Fruit fly (Drosophila melanogaster) whole organism: ENCODE data around the gene rdog.

Experiments used
- CG8478 ChIP-seq: fragments of >200 bp; optimal IDR thresholded peaks from 2 replicates; lab custom pipeline; 2018; ENCODE audit warnings: inconsistent platforms
- Dll ChIP-seq: fragments of >200 bp; optimal IDR thresholded peaks from 2 replicates; lab custom pipeline; 2017
- EcR ChIP-seq, 2 experiments: fragments of >200 bp; optimal IDR thresholded peaks; 2 replicates each; lab custom pipeline; 2017; ENCODE audit warnings: missing biosample characterization in 2 of 2, missing genetic modification characterization in 2 of 2, missing genetic modification reagents in 2 of 2
- pan ChIP-seq: fragments of >200 bp; optimal IDR thresholded peaks from 2 replicates; lab custom pipeline; 2017
- psq ChIP-seq: fragments of >200 bp; optimal IDR thresholded peaks from 2 replicates; lab custom pipeline; 2017
- usp ChIP-seq: fragments of >200 bp; optimal IDR thresholded peaks from 2 replicates; lab custom pipeline; 2017; ENCODE audit warnings: missing biosample characterization, missing genetic modification characterization, mixed read lengths

The rdog gene

dm6 chr3R:29139767-29140755 lies 17.9 kb upstream of the rdog start:
- TF ChIP-seq CG8478 (no peak), usp (GFP tag; lab: Kevin White, UChicago) (no peak), Dll (no peak), pan (lab: Kevin White, UChicago) (no peak), EcR (GFP tag; optimal IDR thresholded peaks at IDR 0.05; lab: Kevin White, UChicago) (no peak), psq (no peak)

- TF ChIP-seq Dll: no peak
- TF ChIP-seq pan (lab: Kevin White, UChicago): no peak
- no peak for TF ChIP-seq psq
- TF ChIP-seq CG8478: no peak
- no peak for TF ChIP-seq usp (GFP tag; lab: Kevin White, UChicago)
- TF ChIP-seq EcR (GFP tag; optimal IDR thresholded peaks at IDR 0.05; lab: Kevin White, UChicago): no peak
Measured at dm6 chr3R:29146710-29147109, 11.2 kb upstream of the rdog start, which contains the start of gene CG14511. Gene CG14511, minus strand, starts transcription at chr3R:29146893.

dm6 chr3R:29148072-29148471 lies 9.8 kb upstream of the rdog start, which contains the start of the genes CG11882 and Pglym78:
Gene CG11882, minus strand, starts transcription at chr3R:29148172.
Gene Pglym78, plus strand, starts transcription at chr3R:29148248.
- TF ChIP-seq usp (GFP tag; lab: Kevin White, UChicago) (no peak), Dll (no peak), psq (no peak), CG8478 (no peak)

dm6 chr3R:29151621-29152092 lies 6.3 kb upstream of the rdog start, which contains the start of gene eIF2D:
Gene eIF2D, minus strand, starts transcription at chr3R:29151794.
- TF ChIP-seq Dll: no peak
- no peak for TF ChIP-seq pan (lab: Kevin White, UChicago)
- TF ChIP-seq EcR (GFP tag; optimal IDR thresholded peaks at IDR 0.05; lab: Kevin White, UChicago): no peak
- TF ChIP-seq psq: no peak
- no peak for TF ChIP-seq usp (GFP tag; lab: Kevin White, UChicago)
- TF ChIP-seq CG8478: no peak

- no peak for TF ChIP-seq pan (lab: Kevin White, UChicago)
- TF ChIP-seq psq: no peak
- no peak for TF ChIP-seq Dll
Measured at dm6 chr3R:29153197-29153644, 4.7 kb upstream of the rdog start, which contains the start of the genes Slbp and Rpn2. Gene Slbp, minus strand, starts transcription at chr3R:29153266. Gene Rpn2, plus strand, starts transcription at chr3R:29153524.

dm6 chr3R:29158721-29159120 lies 799 bp downstream of the rdog start:
- no peak for TF ChIP-seq pan (lab: Kevin White, UChicago)
- no peak for TF ChIP-seq CG8478
- TF ChIP-seq usp (GFP tag; lab: Kevin White, UChicago): no peak
- TF ChIP-seq Dll: no peak
- TF ChIP-seq psq: no peak
- no peak for TF ChIP-seq EcR (GFP tag; optimal IDR thresholded peaks at IDR 0.05; lab: Kevin White, UChicago)

- TF ChIP-seq Dll (no peak), pan (lab: Kevin White, UChicago) (no peak), usp (GFP tag; lab: Kevin White, UChicago) (no peak), CG8478 (no peak), psq (no peak), EcR (GFP tag; optimal IDR thresholded peaks at IDR 0.05; lab: Kevin White, UChicago) (no peak)
Measured at dm6 chr3R:29159620-29160019, 1.7 kb downstream of the rdog start.

- TF ChIP-seq CG8478 (no peak), Dll (no peak), EcR (GFP tag; optimal IDR thresholded peaks at IDR 0.05; lab: Kevin White, UChicago) (no peak), usp (GFP tag; lab: Kevin White, UChicago) (no peak), pan (lab: Kevin White, UChicago) (no peak), psq (no peak)
Measured at dm6 chr3R:29164930-29165693, 7.2 kb downstream of the rdog start, which contains the start of gene CG11898. Gene CG11898, plus strand, starts transcription at chr3R:29165643.

- TF ChIP-seq pan (lab: Kevin White, UChicago) (no peak), psq (no peak), CG8478 (no peak), usp (GFP tag; lab: Kevin White, UChicago) (no peak), Dll (no peak), EcR (GFP tag; optimal IDR thresholded peaks at IDR 0.05; lab: Kevin White, UChicago) (no peak)
Measured at dm6 chr3R:29190984-29191383, 33.1 kb downstream of the rdog start.

- no peak for TF ChIP-seq pan (lab: Kevin White, UChicago)
- no peak for TF ChIP-seq CG8478
- TF ChIP-seq Dll: no peak
- TF ChIP-seq usp (GFP tag; lab: Kevin White, UChicago): no peak
- no peak for TF ChIP-seq EcR (GFP tag; optimal IDR thresholded peaks at IDR 0.05; lab: Kevin White, UChicago)
- no peak for TF ChIP-seq psq
Measured at dm6 chr3R:29194957-29195356, 37.0 kb downstream of the rdog start, which contains the start of gene jus. Gene jus, minus strand, starts transcription at chr3R:29194994.

- TF ChIP-seq usp (GFP tag; lab: Kevin White, UChicago) (no peak), psq (no peak), pan (lab: Kevin White, UChicago) (no peak), EcR (GFP tag; optimal IDR thresholded peaks at IDR 0.05; lab: Kevin White, UChicago) (no peak), CG8478 (no peak)
Measured at dm6 chr3R:29196967-29197611, 39.2 kb downstream of the rdog start, which contains the start of gene CG14515. Gene CG14515, plus strand, starts transcription at chr3R:29197556.
